Worm (Caenorhabditis elegans): ENCODE results near the gene scl-7.

ce11 chrIV:13056026-13056425 is 14.2 kb upstream of the scl-7 start, which contains the start of gene scl-1:
- no peak for TF ChIP-seq elt-3 (tag; optimal IDR thresholded peaks at IDR 0.05)
- no peak for TF ChIP-seq unc-86 (tag; optimal IDR thresholded peaks at IDR 0.05)
- no peak for TF ChIP-seq mep-1 (tag; optimal IDR thresholded peaks at IDR 0.05)
- no peak for TF ChIP-seq ceh-82 (tag; optimal IDR thresholded peaks at IDR 0.05)
- TF ChIP-seq unc-130 (tag; optimal IDR thresholded peaks at IDR 0.05), result no peak
- TF ChIP-seq nhr-28 (tag; optimal IDR thresholded peaks at IDR 0.05), result no peak
- no peak for TF ChIP-seq ama-1 (optimal IDR thresholded peaks at IDR 0.05)
- no peak for TF ChIP-seq xbp-1 (tag; optimal IDR thresholded peaks at IDR 0.05)
- TF ChIP-seq ztf-4 (tag; optimal IDR thresholded peaks at IDR 0.05), result no peak
- no peak for TF ChIP-seq lin-35 (GFP tag; optimal IDR thresholded peaks at IDR 0.05)
- TF ChIP-seq lin-13 (GFP tag; optimal IDR thresholded peaks at IDR 0.05), result no peak
- TF ChIP-seq tbx-2 (tag; optimal IDR thresholded peaks at IDR 0.05), result no peak
- no peak for TF ChIP-seq Y116A8C.19 (tag; optimal IDR thresholded peaks at IDR 0.05; ENCODE audit: borderline replicate concordance)

Data from whole organism, L1 larva.